Worm (Caenorhabditis elegans): ENCODE data around the gene T07G12.5.

Gene T07G12.5

ce11 chrIV:10542283-10542682 is 2.7 kb downstream of the T07G12.5 start:
- TF ChIP-seq grh-1 (GFP tag; IDR thresholded peaks at IDR 0.05) (no peak), lin-39 (tag; optimal IDR thresholded peaks at IDR 0.05) (no peak), unc-62 (GFP tag; optimal IDR thresholded peaks at IDR 0.05) (no peak), elt-2 (tag; optimal IDR thresholded peaks at IDR 0.05) (peak; percentile 52), Y116A8C.19 (tag; optimal IDR thresholded peaks at IDR 0.05; ENCODE audit: borderline replicate concordance) (no peak)

ce11 chrIV:10538584-10538983 is 6.4 kb downstream of the T07G12.5 start, which contains the start of gene T07G12.4:
Gene T07G12.4 (minus strand): TSS chrIV:10538684.
- no peak for TF ChIP-seq unc-62 (GFP tag; optimal IDR thresholded peaks at IDR 0.05)
- TF ChIP-seq dpl-1 (GFP tag; optimal IDR thresholded peaks at IDR 0.05), result no peak
- no peak for TF ChIP-seq ceh-90 (tag; optimal IDR thresholded peaks at IDR 0.05)
- no peak for TF ChIP-seq tlp-1 (tag; optimal IDR thresholded peaks at IDR 0.05)

ce11 chrIV:10533639-10534038 is 11.3 kb downstream of the T07G12.5 start, which contains the start of gene T07G12.3:
Gene T07G12.3 (plus strand): TSS chrIV:10533939.
- TF ChIP-seq mef-2 (tag; optimal IDR thresholded peaks at IDR 0.05) (no peak), mab-9 (GFP tag; IDR thresholded peaks at IDR 0.05) (no peak), nhr-76 (tag; optimal IDR thresholded peaks at IDR 0.05) (no peak), tlp-1 (tag; optimal IDR thresholded peaks at IDR 0.05) (no peak), dpl-1 (GFP tag; optimal IDR thresholded peaks at IDR 0.05) (no peak), blmp-1 (tag; optimal IDR thresholded peaks at IDR 0.05) (no peak), nhr-237 (tag; optimal IDR thresholded peaks at IDR 0.05) (no peak), nhr-71 (tag; optimal IDR thresholded peaks at IDR 0.05) (no peak), sox-4 (tag; optimal IDR thresholded peaks at IDR 0.05) (no peak), grh-1 (GFP tag; IDR thresholded peaks at IDR 0.05) (no peak), dsc-1 (tag; optimal IDR thresholded peaks at IDR 0.05) (no peak), ets-5 (GFP tag; IDR thresholded peaks at IDR 0.05) (no peak), pqm-1 (tag; optimal IDR thresholded peaks at IDR 0.05) (no peak), efl-3 (GFP tag; optimal IDR thresholded peaks at IDR 0.05) (no peak), lin-14 (GFP tag; optimal IDR thresholded peaks at IDR 0.05) (no peak), fos-1 (tag; optimal IDR thresholded peaks at IDR 0.05) (no peak), nhr-85 (tag) (no peak), irx-1 (tag; optimal IDR thresholded peaks at IDR 0.05) (no peak), egl-27 (tag; optimal IDR thresholded peaks at IDR 0.05) (no peak)

ce11 chrIV:10530648-10531047 is 14.3 kb downstream of the T07G12.5 start, which contains the start of gene T07G12.2:
Gene T07G12.2 (plus strand): TSS chrIV:10530709.
- TF ChIP-seq zag-1 (tag; optimal IDR thresholded peaks at IDR 0.05), result no peak
- no peak for TF ChIP-seq nhr-237 (tag; optimal IDR thresholded peaks at IDR 0.05)
- TF ChIP-seq lin-15B (tag; optimal IDR thresholded peaks at IDR 0.05), result no peak
- no peak for TF ChIP-seq swsn-7 (tag; optimal IDR thresholded peaks at IDR 0.05)
- TF ChIP-seq Y116A8C.19 (tag; optimal IDR thresholded peaks at IDR 0.05; ENCODE audit: borderline replicate concordance), result no peak

ce11 chrIV:10524095-10524829 is 20.7 kb downstream of the T07G12.5 start, which contains the start of gene C02F4.5:
Gene C02F4.5 (minus strand): TSS chrIV:10524145.
- TF ChIP-seq ceh-82 (tag; optimal IDR thresholded peaks at IDR 0.05), result peak in 1 of 3 experiments; percentile 24
- peak; percentile 28 for TF ChIP-seq nhr-71 (tag; optimal IDR thresholded peaks at IDR 0.05)
- no peak for TF ChIP-seq blmp-1 (tag; optimal IDR thresholded peaks at IDR 0.05)
- TF ChIP-seq fkh-10 (GFP tag; optimal IDR thresholded peaks at IDR 0.05), result peak; percentile 74
- TF ChIP-seq ztf-11 (tag; optimal IDR thresholded peaks at IDR 0.05), result no peak
- no peak for TF ChIP-seq irx-1 (tag; optimal IDR thresholded peaks at IDR 0.05)
- peak; percentile 60 for TF ChIP-seq fkh-8 (tag; optimal IDR thresholded peaks at IDR 0.05)
- TF ChIP-seq nhr-47 (tag; optimal IDR thresholded peaks at IDR 0.05), result peak; percentile 6
- TF ChIP-seq mab-9 (GFP tag; IDR thresholded peaks at IDR 0.05), result no peak
- no peak for TF ChIP-seq aha-1 (tag; optimal IDR thresholded peaks at IDR 0.05)
- TF ChIP-seq lin-14 (GFP tag; optimal IDR thresholded peaks at IDR 0.05), result peak; percentile 70
- no peak for TF ChIP-seq efl-1 (optimal IDR thresholded peaks at IDR 0.05)
- TF ChIP-seq efl-1 (GFP tag; optimal IDR thresholded peaks at IDR 0.05 in 1 of 2), result peak in 1 of 2 experiments; percentile 32
- no peak for TF ChIP-seq unc-130 (tag; optimal IDR thresholded peaks at IDR 0.05)
- no peak for TF ChIP-seq alr-1 (tag; optimal IDR thresholded peaks at IDR 0.05; ENCODE audit: borderline replicate concordance)
- no peak for TF ChIP-seq Y116A8C.19 (tag; optimal IDR thresholded peaks at IDR 0.05; ENCODE audit: borderline replicate concordance)
- peak; percentile 2 for TF ChIP-seq swsn-7 (tag; optimal IDR thresholded peaks at IDR 0.05)
- no peak for TF ChIP-seq nhr-28 (tag; optimal IDR thresholded peaks at IDR 0.05)
- TF ChIP-seq skn-1 (tag; optimal IDR thresholded peaks at IDR 0.05), result no peak
- peak in 1 of 2 experiments; percentile 5 for TF ChIP-seq lin-35 (GFP tag; optimal IDR thresholded peaks at IDR 0.05)
- peak; percentile 25 for TF ChIP-seq unc-86 (tag; optimal IDR thresholded peaks at IDR 0.05)
- no peak for TF ChIP-seq ets-5 (GFP tag; IDR thresholded peaks at IDR 0.05)
